Worm (Caenorhabditis elegans): ENCODE data around the gene F33G12.7.
A peak's percentile ranks its signal among the peaks of the same experiment; 100 is the strongest.

F33G12.7 gene

DNA sequence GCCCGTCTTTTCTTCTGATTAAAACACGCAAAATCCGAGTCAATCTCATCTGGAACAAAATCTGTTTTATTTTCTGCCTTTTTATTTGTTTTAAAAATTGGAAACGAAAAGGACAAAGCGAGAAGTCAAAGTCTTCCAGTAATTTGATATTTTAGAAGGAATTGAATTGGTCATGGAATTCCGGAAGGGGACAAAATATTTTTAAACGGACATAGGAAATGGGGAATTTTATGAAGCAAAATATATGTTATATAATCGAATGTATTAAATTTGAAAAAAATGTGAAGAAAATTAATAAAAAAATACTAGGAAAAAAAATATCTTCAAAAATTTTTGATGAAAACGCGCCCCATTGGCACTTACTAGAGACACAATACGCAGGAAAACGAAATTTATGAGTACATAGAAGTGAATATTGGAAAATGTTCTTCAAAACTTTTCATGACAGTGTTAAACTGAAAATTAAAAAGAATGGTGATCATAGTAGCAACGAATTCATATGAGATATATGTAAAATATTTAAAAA is at the start of gene F33G12.7:
TSS of gene F33G12.7 (minus strand) at position 51 of the 526 bp plus-strand sequence.
- TF ChIP-seq lsl-1 (GFP tag; optimal IDR thresholded peaks at IDR 0.05) (peak; percentile 16), egrh-3 (GFP tag; IDR thresholded peaks at IDR 0.05) (no peak)

ce11 chrII:5086143-5086542 is 45.7 kb upstream of the F33G12.7 start:
- TF ChIP-seq let-526 (GFP tag; IDR thresholded peaks at IDR 0.05) (no peak), B0035.1 (tag; optimal IDR thresholded peaks at IDR 0.05) (no peak), lin-26 (GFP tag; IDR thresholded peaks at IDR 0.05) (no peak), hmg-20 (GFP tag; IDR thresholded peaks at IDR 0.05) (no peak)

DNA sequence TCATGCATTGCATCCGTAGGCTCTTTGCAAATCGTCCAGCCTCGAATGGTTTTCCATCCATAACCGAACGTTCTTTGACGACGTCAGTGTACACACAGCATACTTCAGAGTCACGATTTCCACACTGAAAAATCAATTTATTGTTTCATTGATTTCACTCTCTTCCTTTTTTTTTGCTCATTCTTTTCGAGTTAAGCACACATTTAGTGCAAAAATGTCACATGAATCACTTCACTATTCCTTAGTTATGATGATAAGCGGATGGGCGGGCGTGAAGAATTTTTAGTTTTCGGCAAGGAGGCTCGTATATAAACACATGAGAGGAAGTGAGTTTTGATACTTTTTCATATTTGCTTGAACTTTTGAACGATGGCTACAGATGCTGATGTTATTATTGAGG is 45.0 kb upstream of the F33G12.7 start, which contains the start of gene txt-9:
TSS of gene txt-9 (plus strand) at position 336 of the 400 bp plus-strand sequence.
- TF ChIP-seq hsf-1 (GFP tag; IDR thresholded peaks at IDR 0.05) (no peak), F52B5.7 (tag; optimal IDR thresholded peaks at IDR 0.05) (no peak), snpc-1.3 (tag; optimal IDR thresholded peaks at IDR 0.05; ENCODE audit: insufficient read depth) (no peak), mel-28 (tag; optimal IDR thresholded peaks at IDR 0.05; ENCODE audit: borderline replicate concordance) (no peak), Y95B8A.8 (GFP tag; IDR thresholded peaks at IDR 0.05) (no peak), Y56A3A.18 (GFP tag; IDR thresholded peaks at IDR 0.05) (no peak), nhr-120 (GFP tag; IDR thresholded peaks at IDR 0.05) (no peak), lin-40 (tag; optimal IDR thresholded peaks at IDR 0.05) (no peak), ceh-40 (GFP tag; IDR thresholded peaks at IDR 0.05) (no peak), rpc-1 (optimal IDR thresholded peaks at IDR 0.05) (no peak), rpc-1 (tag; optimal IDR thresholded peaks at IDR 0.05) (no peak), sdz-38 (tag; optimal IDR thresholded peaks at IDR 0.05) (no peak)

- TF ChIP-seq lin-40 (tag; optimal IDR thresholded peaks at IDR 0.05) (no peak), rcor-1 (GFP tag; IDR thresholded peaks at IDR 0.05) (no peak), aptf-2 (GFP tag; conservative IDR thresholded peaks at IDR 0.05) (no peak), F10E7.11 (tag; optimal IDR thresholded peaks at IDR 0.05) (no peak), snpc-3.4 (tag; optimal IDR thresholded peaks at IDR 0.05) (no peak), egl-44 (GFP tag; IDR thresholded peaks at IDR 0.05) (no peak), F52B5.7 (tag; optimal IDR thresholded peaks at IDR 0.05) (no peak), dpl-1 (GFP tag; optimal IDR thresholded peaks at IDR 0.05) (no peak), lir-1 (GFP tag; conservative IDR thresholded peaks at IDR 0.05) (no peak), tbx-9 (tag; optimal IDR thresholded peaks at IDR 0.05; ENCODE audit: borderline replicate concordance) (no peak), F22D6.2 (tag; optimal IDR thresholded peaks at IDR 0.05) (no peak), lag-1 (GFP tag; IDR thresholded peaks at IDR 0.05) (no peak), F57A8.1 (GFP tag; optimal IDR thresholded peaks at IDR 0.05) (no peak), repo-1 (tag; optimal IDR thresholded peaks at IDR 0.05) (no peak)
These were observed 43.7 kb upstream of the F33G12.7 start for ce11 chrII:5084225-5084624.

- TF ChIP-seq mes-4 (tag; optimal IDR thresholded peaks at IDR 0.05) = no peak
- TF ChIP-seq rpc-1 (optimal IDR thresholded peaks at IDR 0.05) = no peak
- TF ChIP-seq rpc-1 (tag; optimal IDR thresholded peaks at IDR 0.05) = no peak
- no peak for TF ChIP-seq F55B11.4 (tag; optimal IDR thresholded peaks at IDR 0.05; ENCODE audit: borderline replicate concordance, insufficient read depth)
- no peak for TF ChIP-seq unc-62 (GFP tag; optimal IDR thresholded peaks at IDR 0.05)
- TF ChIP-seq aptf-3 (GFP tag; IDR thresholded peaks at IDR 0.05) = no peak
- TF ChIP-seq K11D2.4 (GFP tag; IDR thresholded peaks at IDR 0.05) = no peak
- TF ChIP-seq bed-1 (GFP tag; IDR thresholded peaks at IDR 0.05) = no peak
- no peak for TF ChIP-seq sdz-38 (tag; optimal IDR thresholded peaks at IDR 0.05)
- no peak for TF ChIP-seq mel-28 (tag; optimal IDR thresholded peaks at IDR 0.05; ENCODE audit: borderline replicate concordance)
- TF ChIP-seq F23B12.7 (tag; optimal IDR thresholded peaks at IDR 0.05; ENCODE audit: insufficient read depth) = no peak
- no peak for TF ChIP-seq him-1 (tag; optimal IDR thresholded peaks at IDR 0.05)
- no peak for TF ChIP-seq efl-1 (GFP tag; optimal IDR thresholded peaks at IDR 0.05)
- TF ChIP-seq hlh-12 (tag; optimal IDR thresholded peaks at IDR 0.05) = no peak
These were observed 42.9 kb upstream of the F33G12.7 start, which contains the start of gene C04G6.4 for ce11 chrII:5083341-5083740. Gene C04G6.4, minus strand, starts transcription at chrII:5083441.

All from whole organism, young adult.